Worm (Caenorhabditis elegans) whole organism, L4 larva: ENCODE data around the gene D2021.4.

Experiments
- D1046.2 ChIP-seq: fragments of 200-800 bp; sonication (Bioruptor generic); IDR thresholded peaks from 2 replicates; pipeline ENCODE4 v1.3.6; 2022; ENCODE audit warnings: missing genetic modification characterization, missing compliant biosample characterization
- F10B5.3 ChIP-seq: sonication (generic microtip); optimal IDR thresholded peaks from 2 replicates; lab custom pipeline; 2016; ENCODE audit warnings: mild to moderate bottlenecking, missing genetic modification characterization, missing compliant biosample characterization
- F26F4.8 ChIP-seq: fragments of 200-800 bp; sonication (Bioruptor generic); conservative IDR thresholded peaks from 2 replicates; pipeline ENCODE4 v1.3.6; 2022; ENCODE audit warnings: missing genetic modification characterization, missing compliant biosample characterization
- F37D6.2 ChIP-seq: sonication (generic microtip); optimal IDR thresholded peaks from 2 replicates; lab custom pipeline; 2016; ENCODE audit warnings: mild to moderate bottlenecking, missing genetic modification characterization, missing compliant biosample characterization
- F44E2.7 ChIP-seq: fragments of 200-800 bp; sonication (Bioruptor generic); IDR thresholded peaks from 2 replicates; pipeline ENCODE4 v2.1.2; 2022; ENCODE audit warnings: missing genetic modification characterization, missing compliant biosample characterization
- F49E8.2 ChIP-seq: sonication (generic microtip); optimal IDR thresholded peaks from 2 replicates; lab custom pipeline; 2016; ENCODE audit warnings: missing compliant biosample characterization, mild to moderate bottlenecking, missing genetic modification characterization, borderline replicate concordance
- T20F7.1 ChIP-seq: fragments of 200-800 bp; sonication (Bioruptor generic); optimal IDR thresholded peaks from 2 replicates; lab custom pipeline; 2018; ENCODE audit warnings: mild to moderate bottlenecking, missing genetic modification characterization, missing compliant biosample characterization
- T26A8.4 ChIP-seq: fragments of 200-800 bp; sonication (Bioruptor generic); IDR thresholded peaks from 2 replicates; pipeline ENCODE4 v1.3.6; 2022; ENCODE audit warnings: missing genetic modification characterization, missing compliant biosample characterization
- Y48G9A.11 ChIP-seq: fragments of 200-800 bp; sonication (Bioruptor generic); IDR thresholded peaks from 2 replicates; pipeline ENCODE4 v1.3.6; 2022; ENCODE audit warnings: missing genetic modification reagents, missing genetic modification characterization, missing compliant biosample characterization
- ZK337.2 ChIP-seq: fragments of 200-800 bp; sonication (Bioruptor generic); IDR thresholded peaks from 2 replicates; pipeline ENCODE4 v1.3.6; 2022; ENCODE audit warnings: missing genetic modification reagents, missing genetic modification characterization, missing compliant biosample characterization
- aha-1 ChIP-seq: fragments of 150-350 bp; peaks from one replicate; lab custom pipeline; 2014; ENCODE audit warnings: missing biosample characterization, missing genetic modification characterization
- ceh-20 ChIP-seq: fragments of 200-800 bp; sonication (Bioruptor generic); IDR thresholded peaks from 2 replicates; pipeline ENCODE4 v1.3.6; 2022; ENCODE audit warnings: missing genetic modification reagents, missing genetic modification characterization, missing compliant biosample characterization
- ceh-32 ChIP-seq: sonication (generic microtip); optimal IDR thresholded peaks from 2 replicates; lab custom pipeline; 2016; ENCODE audit warnings: mild to moderate bottlenecking, missing genetic modification characterization, missing compliant biosample characterization; ENCODE audit not compliant: poor library complexity
- ceh-82 ChIP-seq: sonication (generic microtip); optimal IDR thresholded peaks from 2 replicates; lab custom pipeline; 2017; ENCODE audit warnings: missing biosample characterization, missing genetic modification characterization
- daf-12 ChIP-seq: fragments of 150-350 bp; optimal IDR thresholded peaks from 2 replicates; lab custom pipeline; 2014; ENCODE audit warnings: missing biosample characterization, missing genetic modification reagents, missing genetic modification characterization
- daf-16 ChIP-seq, 3 experiments: sonication (generic microtip); optimal IDR thresholded peaks; 2 replicates each; lab custom pipeline; 2016 to 2017; ENCODE audit warnings: missing genetic modification characterization in 3 of 3, missing genetic modification reagents in 3 of 3, mild to moderate bottlenecking in 2 of 3, missing compliant biosample characterization in 2 of 3, missing biosample characterization in 1 of 3, moderate library complexity in 1 of 3
- daf-8 ChIP-seq: fragments of 200-800 bp; sonication (Bioruptor generic); IDR thresholded peaks from 2 replicates; pipeline ENCODE4 v1.3.6; 2022; ENCODE audit warnings: missing genetic modification characterization, missing compliant biosample characterization
- dmd-6 ChIP-seq: fragments of 200-800 bp; sonication (Bioruptor generic); IDR thresholded peaks from 2 replicates; pipeline ENCODE4 v1.3.6; 2022; ENCODE audit warnings: missing genetic modification reagents, missing genetic modification characterization, missing compliant biosample characterization
- dmd-9 ChIP-seq: fragments of 200-800 bp; sonication (Bioruptor generic); IDR thresholded peaks from 2 replicates; pipeline ENCODE4 v1.3.6; 2022; ENCODE audit warnings: missing genetic modification reagents, missing genetic modification characterization, missing compliant biosample characterization
- dpl-1 ChIP-seq: fragments of 150-350 bp; optimal IDR thresholded peaks from 2 replicates; lab custom pipeline; 2014; ENCODE audit warnings: missing biosample characterization, missing genetic modification reagents, missing genetic modification characterization
- fkh-10 ChIP-seq: fragments of 150-350 bp; optimal IDR thresholded peaks from 2 replicates; lab custom pipeline; 2014; ENCODE audit warnings: missing biosample characterization, missing genetic modification reagents, missing genetic modification characterization
- hif-1 ChIP-seq, 2 experiments: sonication (generic microtip); optimal IDR thresholded peaks; 2 replicates each; lab custom pipeline; 2016 to 2017; ENCODE audit warnings: missing compliant biosample characterization in 2 of 2, missing genetic modification characterization in 2 of 2, missing genetic modification reagents in 2 of 2, missing genotype in 2 of 2, mild to moderate bottlenecking in 1 of 2
- hlh-11 ChIP-seq: fragments of 200-800 bp; sonication (Bioruptor generic); optimal IDR thresholded peaks from 2 replicates; lab custom pipeline; 2018; ENCODE audit warnings: mild to moderate bottlenecking, missing genetic modification characterization, missing compliant biosample characterization
- hlh-30 ChIP-seq: sonication (generic microtip); optimal IDR thresholded peaks from 2 replicates; lab custom pipeline; 2017; ENCODE audit warnings: antibody characterized with exemption, mild to moderate bottlenecking, missing genetic modification characterization, missing compliant biosample characterization; ENCODE audit not compliant: insufficient read depth
- hmg-1.1 ChIP-seq: fragments of 200-800 bp; sonication (Bioruptor generic); IDR thresholded peaks from 2 replicates; pipeline ENCODE4 v1.3.6; 2022; ENCODE audit warnings: missing genetic modification reagents, missing genetic modification characterization, missing compliant biosample characterization
- jun-1 ChIP-seq: fragments of 150-350 bp; optimal IDR thresholded peaks from 2 replicates; lab custom pipeline; 2014; ENCODE audit warnings: missing biosample characterization, missing genetic modification reagents, missing genetic modification characterization
- lin-1 ChIP-seq: fragments of 200-800 bp; sonication (Bioruptor generic); IDR thresholded peaks from 2 replicates; pipeline ENCODE4 v1.3.6; 2022; ENCODE audit warnings: missing genetic modification reagents, missing genetic modification characterization, missing compliant biosample characterization
- lin-15B ChIP-seq: fragments of 150-350 bp; sonication (generic microtip); optimal IDR thresholded peaks from 3 replicates; lab custom pipeline; 2014; ENCODE audit warnings: missing biosample characterization, missing genetic modification characterization
- lin-38 ChIP-seq: fragments of 200-800 bp; sonication (Bioruptor generic); IDR thresholded peaks from 2 replicates; pipeline ENCODE4 v1.3.6; 2022; ENCODE audit warnings: missing genetic modification reagents, missing genetic modification characterization, missing compliant biosample characterization
- lsy-2 ChIP-seq, 2 experiments: fragments of 150-350 bp in 1 of 2; sonication (generic microtip) in 1 of 2; optimal IDR thresholded peaks; 2 replicates each; lab custom pipeline; 2014 to 2017; ENCODE audit warnings: missing biosample characterization in 2 of 2, missing genetic modification characterization in 2 of 2
- madf-9 ChIP-seq: fragments of 200-800 bp; sonication (Bioruptor generic); conservative IDR thresholded peaks from 2 replicates; pipeline ENCODE4 v1.3.6; 2022; ENCODE audit warnings: missing genetic modification reagents, missing genetic modification characterization, missing compliant biosample characterization
- mdl-1 ChIP-seq, 2 experiments: fragments of 150-350 bp in 1 of 2; sonication (generic microtip) in 1 of 2; optimal IDR thresholded peaks; 2 replicates each; lab custom pipeline; 2014 to 2017; ENCODE audit warnings: missing biosample characterization in 2 of 2, missing genetic modification characterization in 2 of 2
- mep-1 ChIP-seq: fragments of 150-350 bp; sonication (generic microtip); optimal IDR thresholded peaks from 3 replicates; lab custom pipeline; 2014; ENCODE audit warnings: missing biosample characterization, missing genetic modification characterization
- mes-2 ChIP-seq: sonication (generic microtip); optimal IDR thresholded peaks from 2 replicates; lab custom pipeline; 2016; ENCODE audit warnings: missing genotype, mild to moderate bottlenecking, missing genetic modification characterization, missing compliant biosample characterization; ENCODE audit not compliant: poor library complexity, severe bottlenecking
- mxl-2 ChIP-seq: fragments of 200-800 bp; sonication (Bioruptor generic); conservative IDR thresholded peaks from 2 replicates; pipeline ENCODE4 v1.3.6; 2022; ENCODE audit warnings: missing genetic modification reagents, missing genetic modification characterization, missing compliant biosample characterization
- mxl-3 ChIP-seq: fragments of 200-800 bp; sonication (Bioruptor generic); optimal IDR thresholded peaks from 2 replicates; lab custom pipeline; 2018; ENCODE audit warnings: mild to moderate bottlenecking, missing genetic modification characterization, missing compliant biosample characterization
- nhr-237 ChIP-seq: sonication (generic microtip); optimal IDR thresholded peaks from 2 replicates; lab custom pipeline; 2017; ENCODE audit warnings: missing biosample characterization, missing genetic modification characterization
- nhr-42 ChIP-seq: fragments of 200-800 bp; sonication (Bioruptor generic); IDR thresholded peaks from 2 replicates; pipeline ENCODE4 v1.3.6; 2022; ENCODE audit warnings: missing genetic modification characterization, missing compliant biosample characterization
- php-3 ChIP-seq: fragments of 200-800 bp; sonication (Bioruptor generic); IDR thresholded peaks from 2 replicates; pipeline ENCODE4 v1.3.6; 2022; ENCODE audit warnings: missing genetic modification reagents, missing genetic modification characterization, missing compliant biosample characterization
- rbr-2 ChIP-seq: sonication (generic microtip); optimal IDR thresholded peaks from 2 replicates; lab custom pipeline; 2016; ENCODE audit warnings: missing genotype, missing genetic modification characterization, missing compliant biosample characterization
- skn-1 ChIP-seq: fragments of 150-350 bp; optimal IDR thresholded peaks from 2 replicates; lab custom pipeline; 2014; ENCODE audit warnings: missing biosample characterization, missing genetic modification characterization
- snpc-1.2 ChIP-seq: fragments of 200-800 bp; sonication (Bioruptor generic); IDR thresholded peaks from 2 replicates; pipeline ENCODE4 v1.3.6; 2022; ENCODE audit warnings: missing genetic modification reagents, missing genetic modification characterization, missing compliant biosample characterization
- snpc-4 ChIP-seq: fragments of 150-350 bp; optimal IDR thresholded peaks from 2 replicates; lab custom pipeline; 2014; ENCODE audit warnings: missing biosample characterization, missing genetic modification characterization
- spr-1 ChIP-seq: sonication (generic microtip); optimal IDR thresholded peaks from 2 replicates; lab custom pipeline; 2016; ENCODE audit warnings: mild to moderate bottlenecking, missing genetic modification characterization, missing compliant biosample characterization
- tag-97 ChIP-seq: fragments of 200-800 bp; sonication (Bioruptor generic); IDR thresholded peaks from 2 replicates; pipeline ENCODE4 v1.3.6; 2022; ENCODE audit warnings: missing genetic modification characterization, missing compliant biosample characterization
- unc-39 ChIP-seq: sonication (generic microtip); optimal IDR thresholded peaks from 2 replicates; lab custom pipeline; 2017; ENCODE audit warnings: missing biosample characterization, missing genetic modification characterization
- unc-62 ChIP-seq, 3 experiments: fragments of 150-350 bp in 1 of 3; sonication (generic microtip); optimal IDR thresholded peaks in 2 of 3; peaks in 1 of 3; 1 replicate in 1 of 3; 2 replicates in 2 of 3; lab custom pipeline; 2014 to 2017; ENCODE audit warnings: missing biosample characterization in 3 of 3, missing genetic modification characterization in 3 of 3, missing genetic modification reagents in 3 of 3, missing genotype in 1 of 3
- zag-1 ChIP-seq: fragments of 150-350 bp; optimal IDR thresholded peaks from 2 replicates; lab custom pipeline; 2014; ENCODE audit warnings: missing biosample characterization, missing genetic modification characterization
- ztf-11 ChIP-seq: fragments of 150-350 bp; optimal IDR thresholded peaks from 2 replicates; lab custom pipeline; 2014; ENCODE audit warnings: missing biosample characterization, missing genetic modification characterization
- ztf-7 ChIP-seq: fragments of 150-350 bp; optimal IDR thresholded peaks from 2 replicates; lab custom pipeline; 2014; ENCODE audit warnings: missing biosample characterization, missing genetic modification characterization

D2021.4 gene

ce11 chrX:8565810-8566416, 17.0 kb upstream of the D2021.4 start:
- TF ChIP-seq mes-2 (peak; percentile 23), jun-1 (tag; lab: Kevin White, UChicago) (no peak), F10B5.3 (no peak), dpl-1 (GFP tag; lab: Kevin White, UChicago) (no peak), daf-16 (GFP tag; optimal IDR thresholded peaks at IDR 0.05; lab: Kevin White, UChicago) (no peak), daf-16 (tag; optimal IDR thresholded peaks at IDR 0.05; lab: Kevin White, UChicago) (peak; percentile 2), tag-97 (GFP tag; lab: Robert Waterston, UW) (no peak), dmd-6 (GFP tag; lab: Robert Waterston, UW) (no peak), unc-39 (tag; lab: Kevin White, UChicago) (no peak), nhr-237 (tag; lab: Kevin White, UChicago) (no peak), F49E8.2 (tag; lab: Kevin White, UChicago) (no peak), ceh-20 (GFP tag; lab: Robert Waterston, UW) (no peak), dmd-9 (GFP tag; lab: Robert Waterston, UW) (no peak), F44E2.7 (no peak), lsy-2 (tag; optimal IDR thresholded peaks at IDR 0.05; lab: Kevin White, UChicago) (peak in 1 of 2 experiments; percentile 14), daf-12 (tag; lab: Kevin White, UChicago) (no peak), madf-9 (GFP tag; lab: Robert Waterston, UW) (no peak), snpc-1.2 (GFP tag; lab: Robert Waterston, UW) (no peak), mxl-3 (GFP tag; lab: Kevin White, UChicago) (peak; percentile 44), ztf-7 (tag; lab: Kevin White, UChicago) (no peak), T26A8.4 (GFP tag; lab: Robert Waterston, UW) (no peak), ZK337.2 (GFP tag; lab: Robert Waterston, UW) (no peak), nhr-42 (no peak), F26F4.8 (GFP tag; lab: Robert Waterston, UW) (no peak), mep-1 (tag; lab: Kevin White, UChicago) (peak; percentile 19), fkh-10 (GFP tag; lab: Kevin White, UChicago) (peak; percentile 21), unc-62 (GFP tag; optimal IDR thresholded peaks at IDR 0.05 in 1 of 2; lab: Kevin White, UChicago) (peak in 1 of 2 experiments; percentile 98), unc-62 (tag; optimal IDR thresholded peaks at IDR 0.05; lab: Kevin White, UChicago) (no peak), T20F7.1 (GFP tag; lab: Kevin White, UChicago) (no peak), spr-1 (tag; lab: Kevin White, UChicago) (no peak), rbr-2 (no peak), mdl-1 (tag; optimal IDR thresholded peaks at IDR 0.05; lab: Kevin White, UChicago) (peak; percentile 36 to 83), hlh-30 (tag; lab: Kevin White, UChicago) (peak; percentile 36), D1046.2 (no peak), snpc-4 (tag; lab: Kevin White, UChicago) (no peak), hlh-11 (tag; lab: Kevin White, UChicago) (peak; percentile 57), ceh-32 (tag; lab: Kevin White, UChicago) (no peak), hmg-1.1 (GFP tag; lab: Robert Waterston, UW) (0 out of 2 replicates have a peak, but pooled peaks have one; percentile 8), php-3 (GFP tag; lab: Robert Waterston, UW) (no peak), zag-1 (tag; lab: Kevin White, UChicago) (no peak), daf-8 (no peak), ztf-11 (no peak), aha-1 (tag; lab: Kevin White, UChicago) (peak; percentile 94), mxl-2 (GFP tag; lab: Robert Waterston, UW) (no peak), lin-15B (tag; lab: Kevin White, UChicago) (no peak), lin-38 (GFP tag; lab: Robert Waterston, UW) (no peak), ceh-82 (no peak), Y48G9A.11 (GFP tag; lab: Robert Waterston, UW) (no peak), hif-1 (tag; optimal IDR thresholded peaks at IDR 0.05; lab: Kevin White, UChicago) (peak in 1 of 2 experiments; percentile 25), lin-1 (GFP tag; lab: Robert Waterston, UW) (no peak), skn-1 (tag; lab: Kevin White, UChicago) (no peak), F37D6.2 (tag; lab: Kevin White, UChicago) (peak; percentile 25)
- TF ChIP-seq, all 104 proteins: peak for 14
